Worm (Caenorhabditis elegans) whole organism, early embryonic: ENCODE measurements around the gene Y41E3.6.

ENCODE experiments used
- B0310.2 ChIP-seq: sonication (generic microtip); optimal IDR thresholded peaks from 2 replicates; lab custom pipeline; 2016; ENCODE audit warnings: mild to moderate bottlenecking, missing genetic modification characterization, missing compliant biosample characterization
- F13C5.2 ChIP-seq: sonication (generic microtip); optimal IDR thresholded peaks from 2 replicates; lab custom pipeline; 2017; ENCODE audit warnings: mild to moderate bottlenecking, missing genetic modification characterization, inconsistent platforms, missing compliant biosample characterization
- ama-1 ChIP-seq: fragments of 150-350 bp; optimal IDR thresholded peaks from 2 replicates; lab custom pipeline; 2014
- ceh-36 ChIP-seq: sonication (generic microtip); optimal IDR thresholded peaks from 2 replicates; lab custom pipeline; 2016; ENCODE audit warnings: missing genetic modification characterization, inconsistent platforms, missing compliant biosample characterization
- ets-7 ChIP-seq: sonication (generic microtip); optimal IDR thresholded peaks from 2 replicates; lab custom pipeline; 2016; ENCODE audit warnings: missing genotype, missing genetic modification characterization, missing compliant biosample characterization
- flt-1 ChIP-seq: fragments of 200-800 bp; sonication (Bioruptor generic); IDR thresholded peaks from 2 replicates; pipeline ENCODE4 v1.3.6; 2022; ENCODE audit warnings: missing genetic modification characterization, missing compliant biosample characterization
- hmbx-1 ChIP-seq: sonication (generic microtip); optimal IDR thresholded peaks from 2 replicates; lab custom pipeline; 2016; ENCODE audit warnings: mild to moderate bottlenecking, missing genetic modification characterization, missing compliant biosample characterization
- hmg-4 ChIP-seq: fragments of 200-800 bp; sonication (Bioruptor generic); optimal IDR thresholded peaks from 2 replicates; lab custom pipeline; 2018; ENCODE audit warnings: mild to moderate bottlenecking, missing genetic modification characterization, missing compliant biosample characterization
- hnd-1 ChIP-seq: sonication (generic microtip); optimal IDR thresholded peaks from 2 replicates; lab custom pipeline; 2016; ENCODE audit warnings: missing genetic modification characterization, missing compliant biosample characterization
- pes-1 ChIP-seq: fragments of 200-800 bp; sonication (Bioruptor generic); IDR thresholded peaks from 2 replicates; pipeline ENCODE4 v1.3.6; 2022; ENCODE audit warnings: missing genetic modification reagents, missing genetic modification characterization, missing compliant biosample characterization
- sea-1 ChIP-seq: fragments of 200-800 bp; sonication (Bioruptor generic); conservative IDR thresholded peaks from 2 replicates; pipeline ENCODE4 v1.3.6; 2022; ENCODE audit warnings: missing genetic modification characterization, missing compliant biosample characterization
- tbx-37 ChIP-seq: fragments of 200-800 bp; sonication (Bioruptor generic); conservative IDR thresholded peaks from 2 replicates; pipeline ENCODE4 v1.3.6; 2022; ENCODE audit warnings: missing genetic modification reagents, missing genetic modification characterization, missing compliant biosample characterization
- tra-4 ChIP-seq: sonication (generic microtip); optimal IDR thresholded peaks from 2 replicates; lab custom pipeline; 2017; ENCODE audit warnings: missing genetic modification characterization, missing compliant biosample characterization

DNA sequence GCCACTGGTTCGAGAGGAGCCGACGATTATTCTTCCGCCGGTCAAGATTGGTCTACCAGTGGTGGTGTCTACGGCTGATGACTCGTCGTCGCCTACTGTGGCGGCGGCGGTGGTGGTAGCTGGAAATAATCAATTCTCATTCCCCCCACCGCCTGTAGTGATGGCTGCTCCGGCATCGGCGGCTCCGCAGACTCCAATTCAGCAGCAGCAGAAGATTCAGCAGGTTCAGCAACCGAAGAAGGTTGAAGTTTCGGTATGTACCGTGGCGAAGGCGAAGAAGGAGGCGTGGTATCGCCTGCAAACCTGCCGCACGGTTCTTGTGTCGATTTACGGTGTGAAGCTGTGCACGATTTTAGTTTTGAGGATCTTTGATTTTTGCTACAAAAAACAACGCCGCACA is 39.6 kb downstream of the Y41E3.6 start:
- TF ChIP-seq ama-1 (lab: Kevin White, UChicago) = no peak
- TF ChIP-seq hnd-1 (tag; lab: Kevin White, UChicago) = no peak
- TF ChIP-seq hmbx-1 = no peak
- TF ChIP-seq B0310.2 (tag; lab: Kevin White, UChicago) = no peak
- TF ChIP-seq pes-1 = no peak
- TF ChIP-seq tra-4 (tag; lab: Kevin White, UChicago) = no peak
- no peak for TF ChIP-seq hmg-4
- no peak for TF ChIP-seq flt-1 (GFP tag; lab: Robert Waterston, UW)
- no peak for TF ChIP-seq F13C5.2
- TF ChIP-seq tbx-37 (GFP tag; lab: Robert Waterston, UW) = no peak
- no peak for TF ChIP-seq ceh-36 (tag; lab: Kevin White, UChicago)
- no peak; the same call in 1 of the 2 replicates for TF ChIP-seq sea-1 (GFP tag; lab: Robert Waterston, UW)
- TF ChIP-seq ets-7 (tag; lab: Kevin White, UChicago) = no peak
